Worm (Caenorhabditis elegans): Measurements from ENCODE around the gene cdc-73.
A peak's percentile ranks its signal among the peaks of the same experiment; 100 is the strongest.

Gene cdc-73

ce11 chrIV:4076690-4077295 is 34.4 kb downstream of the cdc-73 start:
- no peak for TF ChIP-seq him-1 (tag; optimal IDR thresholded peaks at IDR 0.05)
- no peak for TF ChIP-seq dao-5 (tag; optimal IDR thresholded peaks at IDR 0.05)
- TF ChIP-seq W03F9.2 (tag; optimal IDR thresholded peaks at IDR 0.05), result no peak

ce11 chrIV:4078901-4079300 is 36.5 kb downstream of the cdc-73 start, which contains the start of gene C35B1.8:
Gene C35B1.8, minus strand, starts transcription at chrIV:4079001.
- TF ChIP-seq dao-5 (tag; optimal IDR thresholded peaks at IDR 0.05), result no peak
- TF ChIP-seq W03F9.2 (tag; optimal IDR thresholded peaks at IDR 0.05), result no peak
- no peak for TF ChIP-seq him-1 (tag; optimal IDR thresholded peaks at IDR 0.05)

- TF ChIP-seq W03F9.2 (tag; optimal IDR thresholded peaks at IDR 0.05), result no peak
- no peak for TF ChIP-seq dao-5 (tag; optimal IDR thresholded peaks at IDR 0.05)
- no peak for TF ChIP-seq him-1 (tag; optimal IDR thresholded peaks at IDR 0.05)
Measured at ce11 chrIV:4079514-4079913, 37.1 kb downstream of the cdc-73 start, which contains the start of gene C35B1.4. Gene C35B1.4, plus strand, starts transcription at chrIV:4079814.

ce11 chrIV:4080846-4081245 is 38.5 kb downstream of the cdc-73 start, which contains the start of the genes C35B1.9 and C35B1.3:
Gene C35B1.9, minus strand, starts transcription at chrIV:4080946.
Gene C35B1.3, plus strand, starts transcription at chrIV:4081151.
- TF ChIP-seq W03F9.2 (tag; optimal IDR thresholded peaks at IDR 0.05) (no peak), dao-5 (tag; optimal IDR thresholded peaks at IDR 0.05) (no peak), him-1 (tag; optimal IDR thresholded peaks at IDR 0.05) (no peak)

- TF ChIP-seq him-1 (tag; optimal IDR thresholded peaks at IDR 0.05), result no peak
- TF ChIP-seq dao-5 (tag; optimal IDR thresholded peaks at IDR 0.05), result no peak
- TF ChIP-seq W03F9.2 (tag; optimal IDR thresholded peaks at IDR 0.05), result no peak
Measured at ce11 chrIV:4082599-4082998, 40.2 kb downstream of the cdc-73 start.

- TF ChIP-seq W03F9.2 (tag; optimal IDR thresholded peaks at IDR 0.05), result no peak
- no peak for TF ChIP-seq dao-5 (tag; optimal IDR thresholded peaks at IDR 0.05)
Measured at ce11 chrIV:4083094-4083493, 40.7 kb downstream of the cdc-73 start.

- TF ChIP-seq dao-5 (tag; optimal IDR thresholded peaks at IDR 0.05), result no peak
- no peak for TF ChIP-seq him-1 (tag; optimal IDR thresholded peaks at IDR 0.05)
- no peak for TF ChIP-seq W03F9.2 (tag; optimal IDR thresholded peaks at IDR 0.05)
Measured at ce11 chrIV:4084109-4084508, 41.7 kb downstream of the cdc-73 start, which contains the start of gene C35B1.5. Gene C35B1.5, minus strand, starts transcription at chrIV:4084209.

- TF ChIP-seq W03F9.2 (tag; optimal IDR thresholded peaks at IDR 0.05) (peak; percentile 2), him-1 (tag; optimal IDR thresholded peaks at IDR 0.05) (no peak)
Measured at ce11 chrIV:4085022-4085421, 42.6 kb downstream of the cdc-73 start.

- TF ChIP-seq him-1 (tag; optimal IDR thresholded peaks at IDR 0.05) (no peak), W03F9.2 (tag; optimal IDR thresholded peaks at IDR 0.05) (peak; percentile 23)
Measured at ce11 chrIV:4085787-4086262, 43.5 kb downstream of the cdc-73 start, which contains the start of gene C35B1.2. Gene C35B1.2, plus strand, starts transcription at chrIV:4086212.

ce11 chrIV:4093087-4093486 is 50.7 kb downstream of the cdc-73 start:
- peak; percentile 11 for TF ChIP-seq him-1 (tag; optimal IDR thresholded peaks at IDR 0.05)
- no peak for TF ChIP-seq dao-5 (tag; optimal IDR thresholded peaks at IDR 0.05)

- TF ChIP-seq him-1 (tag; optimal IDR thresholded peaks at IDR 0.05), result no peak
- no peak for TF ChIP-seq W03F9.2 (tag; optimal IDR thresholded peaks at IDR 0.05)
- no peak for TF ChIP-seq dao-5 (tag; optimal IDR thresholded peaks at IDR 0.05)
Measured at ce11 chrIV:4094364-4094763, 52.0 kb downstream of the cdc-73 start.

ce11 chrIV:4096940-4097339 is 54.6 kb downstream of the cdc-73 start:
- no peak for TF ChIP-seq W03F9.2 (tag; optimal IDR thresholded peaks at IDR 0.05)
- TF ChIP-seq him-1 (tag; optimal IDR thresholded peaks at IDR 0.05), result no peak
